Worm (Caenorhabditis elegans) whole organism, L1 larva: Measurements from ENCODE around the gene lin-54.
A peak's percentile ranks its signal among the peaks of the same experiment; 100 is the strongest.

Experiments
- C34B4.2 ChIP-seq: sonication (generic microtip); optimal IDR thresholded peaks from 2 replicates; lab custom pipeline; 2017; ENCODE audit warnings: mild to moderate bottlenecking, missing genetic modification characterization, missing compliant biosample characterization
- F16B12.6 ChIP-seq: fragments of 150-350 bp; optimal IDR thresholded peaks from 2 replicates; lab custom pipeline; 2014; ENCODE audit warnings: missing biosample characterization, missing genetic modification characterization
- aha-1 ChIP-seq: fragments of 150-350 bp; optimal IDR thresholded peaks from 2 replicates; lab custom pipeline; 2014; ENCODE audit warnings: missing biosample characterization, missing genetic modification characterization
- alr-1 ChIP-seq: fragments of 200-800 bp; sonication (Bioruptor generic); optimal IDR thresholded peaks from 2 replicates; lab custom pipeline; 2018; ENCODE audit warnings: borderline replicate concordance, mild to moderate bottlenecking, missing genetic modification characterization, missing compliant biosample characterization
- aly-2 ChIP-seq: fragments of 150-350 bp; optimal IDR thresholded peaks from 2 replicates; lab custom pipeline; 2014; ENCODE audit warnings: missing biosample characterization, missing genetic modification characterization
- ama-1 ChIP-seq: fragments of 150-350 bp; optimal IDR thresholded peaks from 2 replicates; lab custom pipeline; 2014
- ceh-8 ChIP-seq: fragments of 200-800 bp; sonication (Bioruptor generic); optimal IDR thresholded peaks from 2 replicates; lab custom pipeline; 2018; ENCODE audit warnings: mild to moderate bottlenecking, missing genetic modification characterization, moderate library complexity, missing compliant biosample characterization
- ces-1 ChIP-seq: fragments of 150-350 bp; optimal IDR thresholded peaks from 2 replicates; lab custom pipeline; 2014; ENCODE audit warnings: missing biosample characterization, missing genetic modification reagents, missing genetic modification characterization
- efl-1 ChIP-seq, 4 experiments: fragments of 150-350 bp; optimal IDR thresholded peaks in 3 of 4; peaks in 1 of 4; 1 replicate in 1 of 4; 2 replicates in 3 of 4; lab custom pipeline; 2014; ENCODE audit warnings: missing biosample characterization in 2 of 4, missing genetic modification characterization in 2 of 4, missing genetic modification reagents in 2 of 4
- egl-27 ChIP-seq, 2 experiments: fragments of 150-350 bp in 1 of 2; sonication (generic microtip); optimal IDR thresholded peaks; 3 replicates each; lab custom pipeline; 2017 to 2018; ENCODE audit warnings: missing biosample characterization in 2 of 2, missing genetic modification characterization in 2 of 2, missing genetic modification reagents in 2 of 2
- elt-2 ChIP-seq: sonication (generic microtip); optimal IDR thresholded peaks from 2 replicates; lab custom pipeline; 2016; ENCODE audit warnings: missing genetic modification characterization, mild to moderate bottlenecking, inconsistent platforms, missing compliant biosample characterization, missing genetic modification reagents
- elt-3 ChIP-seq, 6 experiments: fragments of 150-350 bp in 1 of 6; sonication (generic microtip); optimal IDR thresholded peaks; 2 replicates each; lab custom pipeline; 2017 to 2018; ENCODE audit warnings: missing biosample characterization in 6 of 6, missing genetic modification characterization in 6 of 6, inconsistent platforms in 1 of 6
- ets-5 ChIP-seq: fragments of 200-800 bp; sonication (Bioruptor generic); IDR thresholded peaks from 2 replicates; pipeline ENCODE4 v1.3.6; 2022; ENCODE audit warnings: missing genetic modification characterization, missing compliant biosample characterization
- fkh-10 ChIP-seq: sonication (generic microtip); optimal IDR thresholded peaks from 2 replicates; lab custom pipeline; 2017; ENCODE audit warnings: missing biosample characterization, missing genetic modification reagents, missing genetic modification characterization
- fkh-8 ChIP-seq: sonication (generic microtip); optimal IDR thresholded peaks from 2 replicates; lab custom pipeline; 2016; ENCODE audit warnings: mild to moderate bottlenecking, missing genetic modification characterization, missing compliant biosample characterization
- grh-1 ChIP-seq: fragments of 200-800 bp; sonication (Bioruptor generic); IDR thresholded peaks from 2 replicates; pipeline ENCODE4 v1.3.6; 2022; ENCODE audit warnings: missing genetic modification reagents, missing genetic modification characterization, missing compliant biosample characterization
- hlh-17 ChIP-seq: fragments of 200-800 bp; sonication (Bioruptor generic); optimal IDR thresholded peaks from 2 replicates; lab custom pipeline; 2018; ENCODE audit warnings: missing genetic modification characterization, mild to moderate bottlenecking, missing compliant biosample characterization, moderate library complexity, borderline replicate concordance
- lin-13 ChIP-seq: fragments of 150-350 bp; optimal IDR thresholded peaks from 2 replicates; lab custom pipeline; 2014; ENCODE audit warnings: missing biosample characterization, missing genetic modification reagents, missing genetic modification characterization
- lin-14 ChIP-seq: fragments of 200-800 bp; sonication (Bioruptor generic); optimal IDR thresholded peaks from 2 replicates; lab custom pipeline; 2018; ENCODE audit warnings: mild to moderate bottlenecking, missing genetic modification characterization, moderate library complexity, missing compliant biosample characterization
- lin-15B ChIP-seq: fragments of 150-350 bp; sonication (generic microtip); optimal IDR thresholded peaks from 3 replicates; lab custom pipeline; 2014; ENCODE audit warnings: missing biosample characterization, missing genetic modification characterization
- lin-35 ChIP-seq, 2 experiments: fragments of 150-350 bp; optimal IDR thresholded peaks; 2 replicates each; lab custom pipeline; 2014; ENCODE audit warnings: missing biosample characterization in 2 of 2, missing genetic modification characterization in 2 of 2, missing genetic modification reagents in 2 of 2
- lir-3 ChIP-seq: sonication (generic microtip); optimal IDR thresholded peaks from 2 replicates; lab custom pipeline; 2016; ENCODE audit warnings: mild to moderate bottlenecking, missing genetic modification characterization, moderate library complexity, missing compliant biosample characterization; ENCODE audit not compliant: poor library complexity
- lsy-2 ChIP-seq, 2 experiments: fragments of 150-350 bp; optimal IDR thresholded peaks; 2 replicates each; lab custom pipeline; 2014; ENCODE audit warnings: missing biosample characterization in 2 of 2, missing genetic modification characterization in 2 of 2
- mef-2 ChIP-seq: fragments of 150-350 bp; optimal IDR thresholded peaks from 2 replicates; lab custom pipeline; 2014; ENCODE audit warnings: missing biosample characterization, missing genetic modification characterization
- nhr-11 ChIP-seq: fragments of 150-350 bp; optimal IDR thresholded peaks from 2 replicates; lab custom pipeline; 2014; ENCODE audit warnings: missing biosample characterization, missing genetic modification characterization
- nhr-12 ChIP-seq: sonication (generic microtip); optimal IDR thresholded peaks from 2 replicates; lab custom pipeline; 2017; ENCODE audit warnings: missing biosample characterization, missing genetic modification characterization
- nhr-20 ChIP-seq: sonication (generic microtip); optimal IDR thresholded peaks from 2 replicates; lab custom pipeline; 2016; ENCODE audit warnings: mild to moderate bottlenecking, missing genetic modification characterization, missing compliant biosample characterization
- nhr-237 ChIP-seq: fragments of 150-350 bp; optimal IDR thresholded peaks from 2 replicates; lab custom pipeline; 2014; ENCODE audit warnings: missing biosample characterization, missing genetic modification characterization
- nhr-28 ChIP-seq: fragments of 150-350 bp; optimal IDR thresholded peaks from 2 replicates; lab custom pipeline; 2014; ENCODE audit warnings: missing biosample characterization, missing genetic modification characterization
- nhr-47 ChIP-seq: sonication (generic microtip); optimal IDR thresholded peaks from 2 replicates; lab custom pipeline; 2016; ENCODE audit warnings: mild to moderate bottlenecking, missing genetic modification characterization, moderate library complexity, missing compliant biosample characterization
- nhr-71 ChIP-seq: sonication (generic microtip); optimal IDR thresholded peaks from 2 replicates; lab custom pipeline; 2016; ENCODE audit warnings: mild to moderate bottlenecking, missing genetic modification characterization, moderate library complexity, missing compliant biosample characterization
- nhr-77 ChIP-seq: fragments of 150-350 bp; optimal IDR thresholded peaks from 2 replicates; lab custom pipeline; 2014; ENCODE audit warnings: missing biosample characterization, missing genetic modification characterization
- nhr-85 ChIP-seq: sonication (generic microtip); peaks from one replicate; lab custom pipeline; 2016; ENCODE audit warnings: missing genetic modification characterization, inconsistent platforms, missing compliant biosample characterization
- nhr-90 ChIP-seq: sonication (generic microtip); optimal IDR thresholded peaks from 2 replicates; lab custom pipeline; 2016; ENCODE audit warnings: mild to moderate bottlenecking, missing genetic modification characterization, missing compliant biosample characterization; ENCODE audit not compliant: poor library complexity
- pag-3 ChIP-seq: sonication (generic microtip); optimal IDR thresholded peaks from 2 replicates; lab custom pipeline; 2017; ENCODE audit warnings: missing genetic modification characterization, mild to moderate bottlenecking, missing compliant biosample characterization, antibody characterized with exemption, borderline replicate concordance; ENCODE audit not compliant: insufficient read depth
- rnt-1 ChIP-seq: sonication (generic microtip); optimal IDR thresholded peaks from 2 replicates; lab custom pipeline; 2016; ENCODE audit warnings: mild to moderate bottlenecking, missing genetic modification characterization, moderate library complexity, missing compliant biosample characterization
- skn-1 ChIP-seq: fragments of 150-350 bp; optimal IDR thresholded peaks from 2 replicates; lab custom pipeline; 2014; ENCODE audit warnings: missing biosample characterization, missing genetic modification characterization
- snpc-4 ChIP-seq: fragments of 150-350 bp; optimal IDR thresholded peaks from 2 replicates; lab custom pipeline; 2014; ENCODE audit warnings: missing biosample characterization, missing genetic modification characterization
- sox-4 ChIP-seq: sonication (generic microtip); optimal IDR thresholded peaks from 2 replicates; lab custom pipeline; 2016; ENCODE audit warnings: missing genetic modification characterization, missing compliant biosample characterization
- sptf-1 ChIP-seq: fragments of 150-350 bp; optimal IDR thresholded peaks from 2 replicates; lab custom pipeline; 2014; ENCODE audit warnings: missing biosample characterization, missing genetic modification characterization
- swsn-7 ChIP-seq: sonication (generic microtip); optimal IDR thresholded peaks from 2 replicates; lab custom pipeline; 2016; ENCODE audit warnings: missing genetic modification characterization, missing compliant biosample characterization
- unc-130 ChIP-seq: fragments of 150-350 bp; optimal IDR thresholded peaks from 2 replicates; lab custom pipeline; 2017; ENCODE audit warnings: missing biosample characterization, missing genetic modification characterization, inconsistent platforms
- unc-30 ChIP-seq: sonication (generic microtip); optimal IDR thresholded peaks from 2 replicates; lab custom pipeline; 2017; ENCODE audit warnings: missing biosample characterization, missing genetic modification characterization
- zag-1 ChIP-seq: fragments of 150-350 bp; optimal IDR thresholded peaks from 2 replicates; lab custom pipeline; 2014; ENCODE audit warnings: missing biosample characterization, missing genetic modification characterization
- ztf-11 ChIP-seq, 2 experiments: sonication (generic microtip); optimal IDR thresholded peaks; 2 replicates each; lab custom pipeline; 2016 to 2017; ENCODE audit warnings: missing genetic modification characterization in 2 of 2, missing biosample characterization in 1 of 2, missing compliant biosample characterization in 1 of 2

Gene lin-54

ce11 chrIV:13238943-13239861 is 1.6 kb upstream of the lin-54 start, which contains the start of gene tag-115:
Gene tag-115 (minus strand): TSS chrIV:13239414.
- TF ChIP-seq efl-1 (optimal IDR thresholded peaks at IDR 0.05; lab: Kevin White, UChicago): peak; percentile 8 to 17
- TF ChIP-seq efl-1 (GFP tag; optimal IDR thresholded peaks at IDR 0.05 in 1 of 2; lab: Kevin White, UChicago): no peak
- TF ChIP-seq lsy-2 (tag; optimal IDR thresholded peaks at IDR 0.05; lab: Kevin White, UChicago): peak; percentile 12 to 64
- TF ChIP-seq swsn-7: peak; percentile 18
- peak; percentile 21 for TF ChIP-seq aly-2 (tag; lab: Kevin White, UChicago)
- TF ChIP-seq nhr-11 (tag; lab: Kevin White, UChicago): no peak
- peak; percentile 10 for TF ChIP-seq nhr-90 (tag; lab: Kevin White, UChicago)
- peak; percentile 37 for TF ChIP-seq nhr-85 (tag; lab: Kevin White, UChicago)
- TF ChIP-seq nhr-20 (tag; lab: Kevin White, UChicago): no peak
- TF ChIP-seq C34B4.2 (tag; lab: Kevin White, UChicago): no peak
- TF ChIP-seq sptf-1 (tag; lab: Kevin White, UChicago): no peak
- no peak for TF ChIP-seq nhr-237 (tag; lab: Kevin White, UChicago)
- peak; percentile 37 for TF ChIP-seq nhr-47 (tag; lab: Kevin White, UChicago)
- TF ChIP-seq ama-1 (lab: Kevin White, UChicago): peak; percentile 57
- TF ChIP-seq mef-2 (tag; lab: Kevin White, UChicago): no peak
- TF ChIP-seq rnt-1 (tag; lab: Kevin White, UChicago): peak; percentile 9
- TF ChIP-seq nhr-71 (tag; lab: Kevin White, UChicago): peak; percentile 43
- TF ChIP-seq nhr-77: no peak
- TF ChIP-seq elt-3 (tag; optimal IDR thresholded peaks at IDR 0.05; lab: Kevin White, UChicago): no peak
- no peak for TF ChIP-seq pag-3 (tag; lab: Kevin White, UChicago)
- TF ChIP-seq hlh-17 (GFP tag; lab: Kevin White, UChicago): no peak
- no peak for TF ChIP-seq ceh-8 (GFP tag; lab: Kevin White, UChicago)
- no peak for TF ChIP-seq nhr-28
- peak in 1 of 2 experiments; percentile 50 for TF ChIP-seq lin-35 (GFP tag; optimal IDR thresholded peaks at IDR 0.05; lab: Kevin White, UChicago)

- TF ChIP-seq unc-30: no peak
- TF ChIP-seq grh-1 (GFP tag; lab: Robert Waterston, UW): peak; percentile 97
- TF ChIP-seq nhr-237 (tag; lab: Kevin White, UChicago): peak; percentile 96
- 0 out of 2 replicates have a peak, but pooled peaks have one; percentile 78 for TF ChIP-seq ets-5 (GFP tag; lab: Robert Waterston, UW)
- TF ChIP-seq alr-1 (tag; lab: Kevin White, UChicago): peak; percentile 46
- TF ChIP-seq aha-1 (tag; lab: Kevin White, UChicago): peak; percentile 86
- peak; percentile 94 for TF ChIP-seq ces-1 (GFP tag; lab: Kevin White, UChicago)
- TF ChIP-seq skn-1 (tag; lab: Kevin White, UChicago): peak; percentile 96
- TF ChIP-seq nhr-12 (tag; lab: Kevin White, UChicago): peak; percentile 35
- TF ChIP-seq fkh-8 (tag; lab: Kevin White, UChicago): peak; percentile 100
- peak; percentile 94 for TF ChIP-seq sox-4 (tag; lab: Kevin White, UChicago)
- peak in 1 of 2 experiments; percentile 96 for TF ChIP-seq ztf-11 (tag; optimal IDR thresholded peaks at IDR 0.05; lab: Kevin White, UChicago)
- TF ChIP-seq lin-35 (GFP tag; optimal IDR thresholded peaks at IDR 0.05; lab: Kevin White, UChicago): peak; percentile 98 to 99
- peak; percentile 99 for TF ChIP-seq nhr-90 (tag; lab: Kevin White, UChicago)
- TF ChIP-seq unc-130 (tag; lab: Kevin White, UChicago): peak; percentile 100
- peak; percentile 95 for TF ChIP-seq lir-3
- TF ChIP-seq lin-15B (tag; lab: Kevin White, UChicago): peak; percentile 100
- peak; percentile 68 for TF ChIP-seq ama-1 (lab: Kevin White, UChicago)
- TF ChIP-seq F16B12.6: peak; percentile 79
- peak; percentile 92 for TF ChIP-seq snpc-4 (tag; lab: Kevin White, UChicago)
- peak; percentile 99 for TF ChIP-seq fkh-10 (GFP tag; lab: Kevin White, UChicago)
- TF ChIP-seq mef-2 (tag; lab: Kevin White, UChicago): peak; percentile 93
- TF ChIP-seq sptf-1 (tag; lab: Kevin White, UChicago): no peak
- TF ChIP-seq lin-13 (GFP tag; lab: Kevin White, UChicago): peak; percentile 99
- peak; percentile 72 to 87 for TF ChIP-seq egl-27 (tag; optimal IDR thresholded peaks at IDR 0.05; lab: Kevin White, UChicago)
- TF ChIP-seq lin-14: peak; percentile 99
- peak; percentile 94 for TF ChIP-seq zag-1
- TF ChIP-seq elt-2: peak; percentile 90
Observed at ce11 chrIV:13240078-13240841, 584 bp upstream of the lin-54 start, which contains the start of gene rpl-12. Gene rpl-12 (minus strand): TSS chrIV:13240651.
